Worm (Caenorhabditis elegans): Measurements from ENCODE around the gene dnj-20.

The dnj-20 gene

DNA sequence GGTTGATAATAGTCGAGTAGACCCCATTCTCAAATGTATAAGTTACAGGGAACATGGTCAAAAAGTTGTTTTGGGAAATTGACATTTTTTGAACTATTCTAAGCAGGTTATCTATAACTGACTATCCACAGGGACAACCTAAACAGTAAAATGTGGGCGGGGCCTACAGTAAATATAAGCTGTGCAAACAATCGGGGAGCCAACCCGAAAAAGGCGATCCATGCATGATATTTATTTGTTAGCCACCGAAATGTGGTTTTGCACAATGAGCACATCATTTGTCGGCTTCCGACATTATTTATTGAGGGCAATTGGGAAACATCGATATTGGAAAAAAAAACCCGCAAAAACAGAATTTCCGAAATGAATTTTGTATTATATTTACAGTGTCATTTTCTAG lies 9.2 kb downstream of the dnj-20 start, which contains the start of gene hlh-6:
Gene hlh-6 (minus strand): TSS at position 101 of the 400 bp plus-strand sequence.
- TF ChIP-seq ztf-23 (GFP tag; IDR thresholded peaks at IDR 0.05) (no peak), klf-2 (GFP tag; conservative IDR thresholded peaks at IDR 0.05) (no peak), tab-1 (GFP tag; IDR thresholded peaks at IDR 0.05) (no peak), T22C8.4 (GFP tag; IDR thresholded peaks at IDR 0.05) (no peak), ref-1 (GFP tag; conservative IDR thresholded peaks at IDR 0.05) (no peak), med-1 (GFP tag; optimal IDR thresholded peaks at IDR 0.05; ENCODE audit: insufficient read depth) (no peak), flt-1 (GFP tag; IDR thresholded peaks at IDR 0.05) (no peak), cog-1 (tag; optimal IDR thresholded peaks at IDR 0.05) (no peak), ztf-29 (GFP tag; IDR thresholded peaks at IDR 0.05) (no peak)

ce11 chrII:9611347-9611923 lies 12.5 kb downstream of the dnj-20 start, which contains the start of the genes T15H9.5 and T15H9.4:
Gene T15H9.5 (minus strand): TSS chrII:9611447.
Gene T15H9.4 (plus strand): TSS chrII:9611873.
- TF ChIP-seq tab-1 (GFP tag; IDR thresholded peaks at IDR 0.05) (no peak), med-1 (GFP tag; optimal IDR thresholded peaks at IDR 0.05; ENCODE audit: insufficient read depth) (no peak), cog-1 (tag; optimal IDR thresholded peaks at IDR 0.05) (no peak), ztf-23 (GFP tag; IDR thresholded peaks at IDR 0.05) (no peak), flt-1 (GFP tag; IDR thresholded peaks at IDR 0.05) (no peak), ztf-29 (GFP tag; IDR thresholded peaks at IDR 0.05) (no peak), ref-1 (GFP tag; conservative IDR thresholded peaks at IDR 0.05) (no peak), klf-2 (GFP tag; conservative IDR thresholded peaks at IDR 0.05) (no peak), T22C8.4 (GFP tag; IDR thresholded peaks at IDR 0.05) (no peak)

DNA sequence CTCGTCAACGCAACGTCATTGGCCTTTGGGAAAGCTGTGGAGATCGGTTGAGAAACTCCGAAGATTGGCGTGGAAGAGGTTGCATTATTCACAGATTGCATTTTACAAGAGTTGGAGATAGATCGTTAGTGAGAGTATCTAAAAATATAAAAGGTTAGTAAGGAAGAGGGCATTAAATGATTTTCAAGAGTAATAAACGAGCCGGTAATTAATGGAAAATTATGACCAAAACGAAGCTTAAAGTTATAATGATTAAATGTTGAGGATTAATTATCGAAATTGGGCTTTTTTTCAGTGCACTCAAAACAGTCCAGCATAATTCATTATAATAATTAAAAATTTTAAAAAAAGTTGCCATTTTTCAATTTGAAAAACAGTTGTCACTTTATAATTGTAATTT lies 14.7 kb downstream of the dnj-20 start, which contains the start of gene pap-2:
Gene pap-2 (minus strand): TSS at position 101 of the 400 bp plus-strand sequence.
- TF ChIP-seq T22C8.4 (GFP tag; IDR thresholded peaks at IDR 0.05) (no peak), ztf-29 (GFP tag; IDR thresholded peaks at IDR 0.05) (no peak), ztf-23 (GFP tag; IDR thresholded peaks at IDR 0.05) (no peak), ref-1 (GFP tag; conservative IDR thresholded peaks at IDR 0.05) (no peak), tab-1 (GFP tag; IDR thresholded peaks at IDR 0.05) (no peak), flt-1 (GFP tag; IDR thresholded peaks at IDR 0.05) (no peak), med-1 (GFP tag; optimal IDR thresholded peaks at IDR 0.05; ENCODE audit: insufficient read depth) (no peak), klf-2 (GFP tag; conservative IDR thresholded peaks at IDR 0.05) (no peak), cog-1 (tag; optimal IDR thresholded peaks at IDR 0.05) (no peak)

DNA sequence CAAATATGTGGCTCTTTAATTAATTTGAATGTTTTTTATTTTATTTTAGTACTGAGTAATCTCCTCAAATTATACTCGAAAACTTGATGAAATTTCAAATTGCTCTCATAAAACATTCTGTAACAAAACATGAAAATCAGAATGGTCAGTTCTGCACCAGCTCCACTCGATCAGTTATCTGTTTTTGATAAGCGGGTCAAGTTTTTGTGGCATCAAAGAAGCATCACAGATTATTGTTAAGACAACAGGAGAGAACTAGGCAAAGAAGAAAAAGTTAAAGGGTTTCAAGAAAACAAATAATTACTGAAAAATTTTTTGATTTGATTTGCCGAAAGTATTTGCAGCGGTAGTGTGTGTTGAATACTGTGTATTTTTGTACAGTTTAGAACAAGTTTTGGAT lies 16.8 kb downstream of the dnj-20 start:
- TF ChIP-seq cog-1 (tag; optimal IDR thresholded peaks at IDR 0.05) = no peak
- no peak for TF ChIP-seq ref-1 (GFP tag; conservative IDR thresholded peaks at IDR 0.05)
- TF ChIP-seq ztf-23 (GFP tag; IDR thresholded peaks at IDR 0.05) = no peak
- no peak for TF ChIP-seq klf-2 (GFP tag; conservative IDR thresholded peaks at IDR 0.05)
- no peak for TF ChIP-seq tab-1 (GFP tag; IDR thresholded peaks at IDR 0.05)
- no peak for TF ChIP-seq T22C8.4 (GFP tag; IDR thresholded peaks at IDR 0.05)
- TF ChIP-seq flt-1 (GFP tag; IDR thresholded peaks at IDR 0.05) = no peak

ce11 chrII:9606485-9607036 lies 17.4 kb downstream of the dnj-20 start:
- TF ChIP-seq med-1 (GFP tag; optimal IDR thresholded peaks at IDR 0.05; ENCODE audit: insufficient read depth) = no peak
- no peak for TF ChIP-seq tab-1 (GFP tag; IDR thresholded peaks at IDR 0.05)
- no peak for TF ChIP-seq ztf-29 (GFP tag; IDR thresholded peaks at IDR 0.05)
- no peak for TF ChIP-seq cog-1 (tag; optimal IDR thresholded peaks at IDR 0.05)
- no peak for TF ChIP-seq ref-1 (GFP tag; conservative IDR thresholded peaks at IDR 0.05)
- TF ChIP-seq flt-1 (GFP tag; IDR thresholded peaks at IDR 0.05) = no peak
- no peak for TF ChIP-seq ztf-23 (GFP tag; IDR thresholded peaks at IDR 0.05)
- TF ChIP-seq T22C8.4 (GFP tag; IDR thresholded peaks at IDR 0.05) = no peak
- TF ChIP-seq klf-2 (GFP tag; conservative IDR thresholded peaks at IDR 0.05) = no peak

DNA sequence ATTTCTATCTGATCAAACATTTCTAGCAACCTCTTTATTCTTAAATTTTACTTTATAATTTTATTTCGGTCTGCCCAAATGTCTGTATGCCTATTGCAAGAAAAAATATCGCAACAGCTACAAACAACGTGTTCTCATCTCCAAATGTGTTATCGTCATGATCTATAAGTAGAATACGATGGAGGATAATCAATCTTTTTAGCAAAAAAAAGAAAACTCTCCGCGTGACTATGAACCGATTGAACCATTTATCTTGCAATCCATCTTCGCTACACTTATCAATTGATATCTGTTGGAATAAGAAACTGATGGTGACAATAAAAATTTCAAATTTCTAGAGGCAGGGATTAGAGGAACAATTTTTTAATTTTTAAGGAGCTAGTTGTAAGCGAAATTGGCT lies 18.0 kb downstream of the dnj-20 start:
- TF ChIP-seq tab-1 (GFP tag; IDR thresholded peaks at IDR 0.05) = no peak
- no peak for TF ChIP-seq klf-2 (GFP tag; conservative IDR thresholded peaks at IDR 0.05)
- no peak for TF ChIP-seq ztf-23 (GFP tag; IDR thresholded peaks at IDR 0.05)
- TF ChIP-seq ref-1 (GFP tag; conservative IDR thresholded peaks at IDR 0.05) = no peak
- no peak for TF ChIP-seq T22C8.4 (GFP tag; IDR thresholded peaks at IDR 0.05)

ce11 chrII:9605336-9605735 lies 18.6 kb downstream of the dnj-20 start, which contains the start of gene nhr-19:
Gene nhr-19 (minus strand): TSS chrII:9605526.
- TF ChIP-seq cog-1 (tag; optimal IDR thresholded peaks at IDR 0.05) (no peak), ztf-23 (GFP tag; IDR thresholded peaks at IDR 0.05) (no peak), ztf-29 (GFP tag; IDR thresholded peaks at IDR 0.05) (no peak), klf-2 (GFP tag; conservative IDR thresholded peaks at IDR 0.05) (no peak), tab-1 (GFP tag; IDR thresholded peaks at IDR 0.05) (no peak)

DNA sequence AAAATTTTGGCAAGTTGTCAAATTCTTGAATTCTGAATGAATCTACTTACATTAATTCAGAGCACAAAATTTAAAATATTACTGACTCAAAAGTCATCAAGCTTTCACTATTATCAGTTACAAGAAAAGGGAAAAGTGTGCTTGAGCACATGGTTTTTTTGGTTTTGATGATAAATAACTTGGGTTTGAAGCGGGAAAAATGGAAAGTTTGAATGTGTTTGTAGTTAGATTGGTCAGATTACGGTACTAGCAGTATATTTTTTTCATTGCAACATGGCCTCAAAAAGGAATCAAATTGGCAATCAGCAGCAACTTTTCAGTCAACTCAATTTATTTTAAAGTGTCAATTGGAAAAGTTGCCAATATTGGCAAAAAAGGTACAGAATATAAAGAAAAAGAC lies 19.3 kb downstream of the dnj-20 start:
- TF ChIP-seq cog-1 (tag; optimal IDR thresholded peaks at IDR 0.05) = no peak
- no peak for TF ChIP-seq klf-2 (GFP tag; conservative IDR thresholded peaks at IDR 0.05)
- TF ChIP-seq ref-1 (GFP tag; conservative IDR thresholded peaks at IDR 0.05) = no peak

ce11 chrII:9604063-9604462 lies 19.9 kb downstream of the dnj-20 start:
- TF ChIP-seq ztf-29 (GFP tag; IDR thresholded peaks at IDR 0.05) = no peak
- no peak for TF ChIP-seq T22C8.4 (GFP tag; IDR thresholded peaks at IDR 0.05)
- no peak for TF ChIP-seq klf-2 (GFP tag; conservative IDR thresholded peaks at IDR 0.05)
- no peak for TF ChIP-seq tab-1 (GFP tag; IDR thresholded peaks at IDR 0.05)
- TF ChIP-seq cog-1 (tag; optimal IDR thresholded peaks at IDR 0.05) = no peak
- no peak for TF ChIP-seq flt-1 (GFP tag; IDR thresholded peaks at IDR 0.05)
- no peak for TF ChIP-seq ztf-23 (GFP tag; IDR thresholded peaks at IDR 0.05)
- TF ChIP-seq ref-1 (GFP tag; conservative IDR thresholded peaks at IDR 0.05) = no peak
- no peak for TF ChIP-seq med-1 (GFP tag; optimal IDR thresholded peaks at IDR 0.05; ENCODE audit: insufficient read depth)

- TF ChIP-seq cog-1 (tag; optimal IDR thresholded peaks at IDR 0.05) (peak; percentile 69), flt-1 (GFP tag; IDR thresholded peaks at IDR 0.05) (no peak)
Measured at ce11 chrII:9603419-9603818, 20.6 kb downstream of the dnj-20 start.

Data from whole organism, midembryonic.